Fruit fly (Drosophila melanogaster) whole organism, embryonic: ENCODE data around the gene CG7497.

Experiments used
- Ada2b ChIP-seq: fragments of 200-800 bp; sonication (Bioruptor generic); IDR thresholded peaks from 2 replicates; pipeline ENCODE4 v1.3.6; 2022; ENCODE audit warnings: missing biosample characterization, missing genetic modification characterization
- Antp ChIP-seq: fragments of 200-800 bp; sonication (Bioruptor generic); optimal IDR thresholded peaks from 3 replicates; lab custom pipeline; 2016; ENCODE audit warnings: missing biosample characterization, missing genetic modification characterization
- Atf6 ChIP-seq: fragments of 200-800 bp; sonication (Bioruptor generic); IDR thresholded peaks from 2 replicates; pipeline ENCODE4 v1.3.6; 2022; ENCODE audit warnings: missing biosample characterization, missing genetic modification characterization
- CG10321 ChIP-seq: fragments of 200-800 bp; sonication (Bioruptor generic); IDR thresholded peaks from 2 replicates; pipeline ENCODE4 v1.3.6; 2022; ENCODE audit warnings: missing biosample characterization, missing genetic modification characterization
- CG10366 ChIP-seq: fragments of 200-800 bp; sonication (Bioruptor generic); IDR thresholded peaks from 2 replicates; pipeline ENCODE4 v1.3.6; 2022; ENCODE audit warnings: missing biosample characterization, missing genetic modification characterization
- CG11398 ChIP-seq: fragments of 200-800 bp; sonication (Bioruptor generic); optimal IDR thresholded peaks from 2 replicates; lab custom pipeline; 2016; ENCODE audit warnings: missing biosample characterization, missing genetic modification characterization
- CG11456 ChIP-seq: fragments of 200-800 bp; sonication (Bioruptor generic); IDR thresholded peaks from 3 replicates; pipeline ENCODE4 v1.3.6; 2022; ENCODE audit warnings: missing biosample characterization, missing genetic modification characterization
- CG11695 ChIP-seq: fragments of 200-800 bp; sonication (Bioruptor generic); IDR thresholded peaks from 3 replicates; pipeline ENCODE4 v1.3.6; 2022; ENCODE audit warnings: missing biosample characterization, missing genetic modification characterization
- CG12659 ChIP-seq: fragments of 200-800 bp; sonication (Bioruptor generic); optimal IDR thresholded peaks from 3 replicates; lab custom pipeline; 2017; ENCODE audit warnings: mild to moderate bottlenecking, missing biosample characterization, missing genetic modification reagents, missing genetic modification characterization
- CG15073 ChIP-seq: fragments of 200-800 bp; sonication (Bioruptor generic); optimal IDR thresholded peaks from 2 replicates; lab custom pipeline; 2016; ENCODE audit warnings: missing biosample characterization, missing genetic modification characterization
- CG1529 ChIP-seq: fragments of 200-800 bp; sonication (Bioruptor generic); optimal IDR thresholded peaks from 3 replicates; lab custom pipeline; 2018; ENCODE audit warnings: missing biosample characterization, missing genetic modification characterization
- CG1647 ChIP-seq: fragments of 200-800 bp; sonication (Bioruptor generic); optimal IDR thresholded peaks from 3 replicates; lab custom pipeline; 2016; ENCODE audit warnings: missing biosample characterization, missing genetic modification characterization
- CG16779 ChIP-seq: fragments of 200-800 bp; sonication (Bioruptor generic); IDR thresholded peaks from 2 replicates; pipeline ENCODE4 v1.3.6; 2022; ENCODE audit warnings: missing biosample characterization, missing genetic modification characterization
- CG1792 ChIP-seq: fragments of 200-800 bp; sonication (Bioruptor generic); optimal IDR thresholded peaks from 2 replicates; lab custom pipeline; 2016; ENCODE audit warnings: missing biosample characterization, missing genetic modification characterization
- CG18262 ChIP-seq: fragments of 200-800 bp; optimal IDR thresholded peaks from 3 replicates; lab custom pipeline; 2019; ENCODE audit warnings: missing biosample characterization, mild to moderate bottlenecking, missing genetic modification characterization, moderate library complexity
- CG32532 ChIP-seq: fragments of 200-800 bp; sonication (Bioruptor generic); IDR thresholded peaks from 2 replicates; pipeline ENCODE4 v1.3.6; 2022; ENCODE audit warnings: missing biosample characterization, missing genetic modification characterization
- CG34422 ChIP-seq: fragments of 200-800 bp; sonication (Bioruptor generic); IDR thresholded peaks from 3 replicates; pipeline ENCODE4 v1.3.6; 2022; ENCODE audit warnings: missing biosample characterization, missing genetic modification characterization
- CG3726 ChIP-seq: fragments of 200-800 bp; sonication (Bioruptor generic); IDR thresholded peaks from 3 replicates; pipeline ENCODE4, ENCODE4 v1.3.6; 2022; ENCODE audit warnings: missing biosample characterization, missing genetic modification characterization
- CG7372 ChIP-seq: fragments of 200-800 bp; sonication (Bioruptor generic); IDR thresholded peaks from 2 replicates; pipeline ENCODE4 v1.3.6; 2022; ENCODE audit warnings: missing biosample characterization, missing genetic modification characterization
- CG8944 ChIP-seq: fragments of 200-800 bp; sonication (Bioruptor generic); optimal IDR thresholded peaks from 3 replicates; lab custom pipeline; 2016; ENCODE audit warnings: missing biosample characterization, missing genetic modification characterization
- CkIIα-i1 ChIP-seq: fragments of 200-800 bp; sonication (Bioruptor generic); IDR thresholded peaks from 2 replicates; pipeline ENCODE4 v1.3.6; 2022; ENCODE audit warnings: missing biosample characterization, missing genetic modification characterization
- E2f1 ChIP-seq: fragments of 200-800 bp; sonication (Bioruptor generic); IDR thresholded peaks from 2 replicates; pipeline ENCODE4 v1.3.6; 2022; ENCODE audit warnings: missing biosample characterization, missing genetic modification characterization
- E2f2 ChIP-seq: fragments of 200-800 bp; sonication (Bioruptor generic); IDR thresholded peaks from 2 replicates; pipeline ENCODE4 v1.3.6; 2022; ENCODE audit warnings: missing biosample characterization, missing genetic modification characterization
- HHEX ChIP-seq: fragments of 200-800 bp; sonication (Bioruptor generic); optimal IDR thresholded peaks from 3 replicates; lab custom pipeline; 2017; ENCODE audit warnings: missing biosample characterization, mild to moderate bottlenecking, missing genetic modification characterization, missing genetic modification reagents
- HmgZ ChIP-seq: fragments of 200-800 bp; sonication (Bioruptor generic); optimal IDR thresholded peaks from 2 replicates; lab custom pipeline; 2018; ENCODE audit warnings: missing biosample characterization, mild to moderate bottlenecking, missing genetic modification characterization
- MBD-R2 ChIP-seq: fragments of 200-800 bp; sonication (Bioruptor generic); IDR thresholded peaks from 2 replicates; pipeline ENCODE4 v1.3.6; 2022; ENCODE audit warnings: missing biosample characterization, missing genetic modification characterization
- MTF-1 ChIP-seq: fragments of 200-800 bp; sonication (Bioruptor generic); optimal IDR thresholded peaks from 2 replicates; lab custom pipeline; 2018; ENCODE audit warnings: missing biosample characterization, mild to moderate bottlenecking, missing genetic modification characterization, borderline replicate concordance
- Mes4 ChIP-seq: fragments of 200-800 bp; sonication (Bioruptor generic); optimal IDR thresholded peaks from 2 replicates; lab custom pipeline; 2016; ENCODE audit warnings: missing biosample characterization, missing genetic modification characterization
- NFAT ChIP-seq: fragments of 200-800 bp; sonication (Bioruptor generic); IDR thresholded peaks from 2 replicates; pipeline ENCODE4 v1.3.6; 2022; ENCODE audit warnings: missing biosample characterization, missing genetic modification characterization
- Pdp1 ChIP-seq, 2 experiments: fragments of 200-800 bp; sonication (Bioruptor generic); optimal IDR thresholded peaks; 3 replicates each; lab custom pipeline; 2016; ENCODE audit warnings: missing biosample characterization in 2 of 2, missing genetic modification characterization in 2 of 2, mild to moderate bottlenecking in 1 of 2, moderate library complexity in 1 of 2
- Rx ChIP-seq: fragments of 200-800 bp; sonication (Bioruptor generic); IDR thresholded peaks from 2 replicates; pipeline ENCODE4 v1.3.6; 2022; ENCODE audit warnings: missing biosample characterization, missing genetic modification characterization
- Spps ChIP-seq: fragments of 200-800 bp; sonication (Bioruptor generic); optimal IDR thresholded peaks from 2 replicates; lab custom pipeline; 2018; ENCODE audit warnings: missing biosample characterization, mild to moderate bottlenecking, missing genetic modification characterization
- Tbp ChIP-seq: fragments of >200 bp; optimal IDR thresholded peaks from 2 replicates; lab custom pipeline; 2018; ENCODE audit warnings: missing biosample characterization, missing genetic modification characterization
- br ChIP-seq: fragments of >200 bp; optimal IDR thresholded peaks from 2 replicates; lab custom pipeline; 2017
- btn ChIP-seq: fragments of 200-800 bp; sonication (Bioruptor generic); optimal IDR thresholded peaks from 2 replicates; lab custom pipeline; 2016; ENCODE audit warnings: missing biosample characterization, missing genetic modification characterization
- cad ChIP-seq: fragments of >200 bp; optimal IDR thresholded peaks from 2 replicates; lab custom pipeline; 2017; ENCODE audit warnings: missing biosample characterization, missing genetic modification characterization
- ems ChIP-seq: fragments of 200-800 bp; sonication (Bioruptor generic); optimal IDR thresholded peaks from 3 replicates; lab custom pipeline; 2016; ENCODE audit warnings: missing biosample characterization, missing genetic modification characterization
- eve ChIP-seq, 2 experiments: fragments of >200 bp; optimal IDR thresholded peaks; 2 replicates each; lab custom pipeline; 2017; ENCODE audit warnings: missing biosample characterization in 2 of 2, missing genetic modification characterization in 2 of 2
- ewg ChIP-seq: fragments of 200-800 bp; sonication (Bioruptor generic); optimal IDR thresholded peaks from 3 replicates; lab custom pipeline; 2017; ENCODE audit warnings: mild to moderate bottlenecking, missing biosample characterization, missing genetic modification reagents, missing genetic modification characterization
- gcm2 ChIP-seq: fragments of 200-800 bp; sonication (Bioruptor generic); optimal IDR thresholded peaks from 2 replicates; lab custom pipeline; 2016; ENCODE audit warnings: missing biosample characterization, missing genetic modification characterization
- gfzf ChIP-seq: fragments of 200-800 bp; sonication (Bioruptor generic); optimal IDR thresholded peaks from 2 replicates; lab custom pipeline; 2016; ENCODE audit warnings: missing biosample characterization, mild to moderate bottlenecking, missing genetic modification characterization, moderate library complexity
- kay ChIP-seq: fragments of 200-800 bp; sonication (Bioruptor generic); optimal IDR thresholded peaks from 2 replicates; lab custom pipeline; 2016; ENCODE audit warnings: missing biosample characterization, missing genetic modification characterization
- lab ChIP-seq: fragments of 200-800 bp; sonication (Bioruptor generic); optimal IDR thresholded peaks from 3 replicates; lab custom pipeline; 2017; ENCODE audit warnings: missing biosample characterization, missing genetic modification characterization, mild to moderate bottlenecking, moderate library complexity, missing genetic modification reagents
- mld ChIP-seq: fragments of 200-800 bp; sonication (Bioruptor generic); IDR thresholded peaks from 3 replicates; pipeline ENCODE4 v1.3.6; 2022; ENCODE audit warnings: missing biosample characterization, missing genetic modification characterization; ENCODE audit not compliant: partially characterized antibody
- oc ChIP-seq: fragments of 200-800 bp; sonication (Bioruptor generic); optimal IDR thresholded peaks from 2 replicates; lab custom pipeline; 2018; ENCODE audit warnings: missing biosample characterization, mild to moderate bottlenecking, missing genetic modification characterization, moderate library complexity
- ssp ChIP-seq: fragments of 200-800 bp; sonication (Bioruptor generic); IDR thresholded peaks from 2 replicates; pipeline ENCODE4 v1.3.6; 2022; ENCODE audit warnings: missing biosample characterization, missing genetic modification characterization
- tgo ChIP-seq: fragments of 200-800 bp; sonication (Bioruptor generic); IDR thresholded peaks from 3 replicates; pipeline ENCODE4 v1.3.6; 2022; ENCODE audit warnings: missing biosample characterization, missing genetic modification characterization
- trem ChIP-seq: fragments of 200-800 bp; optimal IDR thresholded peaks from 3 replicates; lab custom pipeline; 2019; ENCODE audit warnings: missing biosample characterization, mild to moderate bottlenecking, missing genetic modification characterization, moderate library complexity
- vfl ChIP-seq: fragments of 200-800 bp; sonication (Bioruptor generic); optimal IDR thresholded peaks from 2 replicates; lab custom pipeline; 2016; ENCODE audit warnings: missing biosample characterization, missing genetic modification characterization
- vvl ChIP-seq: fragments of 200-800 bp; sonication (Bioruptor generic); IDR thresholded peaks from 2 replicates; pipeline ENCODE4 v1.3.6; 2022; ENCODE audit warnings: missing biosample characterization, missing genetic modification characterization

The CG7497 gene

dm6 chr3L:17653701-17654667 lies 20.7 kb downstream of the CG7497 start, which contains the start of the genes Krn, Ndfip and CG7484 (continued):
- peak; percentile 84 for TF ChIP-seq E2f1 (GFP tag; lab: Robert Waterston, UW)
- TF ChIP-seq Tbp (GFP tag; lab: Kevin White, UChicago) = no peak
- TF ChIP-seq CG11695 = peak; percentile 82; the same call in 2 of the 3 replicates
- TF ChIP-seq CG11398 = peak; percentile 1
- TF ChIP-seq CG10321 (GFP tag; lab: Robert Waterston, UW) = no peak
- peak; percentile 85 for TF ChIP-seq Ada2b (GFP tag; lab: Robert Waterston, UW)
- TF ChIP-seq oc = peak; percentile 74
- peak; percentile 78 for TF ChIP-seq HHEX (GFP tag; lab: Kevin White, UChicago)
- TF ChIP-seq CG15073 (GFP tag; lab: Kevin White, UChicago) = no peak
- peak; percentile 89 for TF ChIP-seq HmgZ
- TF ChIP-seq Pdp1 (GFP tag; optimal IDR thresholded peaks at IDR 0.05; lab: Kevin White, UChicago) = peak; percentile 74 to 83
- peak; percentile 54 for TF ChIP-seq CG1529 (GFP tag; lab: Kevin White, UChicago)
- TF ChIP-seq CG7372 (GFP tag; lab: Robert Waterston, UW) = peak; percentile 87
- no peak for TF ChIP-seq CG1792 (GFP tag; lab: Kevin White, UChicago)
- no peak for TF ChIP-seq cad
- peak; percentile 92 for TF ChIP-seq trem (tag; lab: Kevin White, UChicago)
- peak; percentile 86 for TF ChIP-seq vvl
- no peak for TF ChIP-seq br (lab: Kevin White, UChicago)
- TF ChIP-seq gfzf = no peak
- peak; percentile 48 for TF ChIP-seq gcm2 (GFP tag; lab: Kevin White, UChicago)
- peak; percentile 84 for TF ChIP-seq ssp
- peak; percentile 85 for TF ChIP-seq tgo (GFP tag; lab: Robert Waterston, UW)
- peak; percentile 76 for TF ChIP-seq CG8944 (GFP tag; lab: Kevin White, UChicago)
- TF ChIP-seq CG10366 (GFP tag; lab: Robert Waterston, UW) = peak; percentile 80
- peak; percentile 62 for TF ChIP-seq E2f2 (GFP tag; lab: Robert Waterston, UW)
- peak; percentile 96 for TF ChIP-seq CG12659 (GFP tag; lab: Kevin White, UChicago)
- peak; percentile 86 for TF ChIP-seq CG34422 (GFP tag; lab: Robert Waterston, UW)
- TF ChIP-seq eve (GFP tag; optimal IDR thresholded peaks at IDR 0.05; lab: Kevin White, UChicago) = peak in 1 of 2 experiments; percentile 39
- TF ChIP-seq lab (GFP tag; lab: Kevin White, UChicago) = peak; percentile 92
- peak; percentile 84 for TF ChIP-seq CG11456 (GFP tag; lab: Robert Waterston, UW)
- TF ChIP-seq ems (GFP tag; lab: Kevin White, UChicago) = peak; percentile 79
- TF ChIP-seq btn (GFP tag; lab: Kevin White, UChicago) = no peak
- peak; percentile 71 for TF ChIP-seq MBD-R2 (GFP tag; lab: Robert Waterston, UW)
- 0 out of 3 replicates have a peak, but pooled peaks have one; percentile 63 for TF ChIP-seq CG3726 (GFP tag; lab: Robert Waterston, UW)
- peak; percentile 25 for TF ChIP-seq MTF-1 (GFP tag; lab: Kevin White, UChicago)
- peak; percentile 72 for TF ChIP-seq kay (GFP tag; lab: Kevin White, UChicago)
- no peak for TF ChIP-seq CG16779 (GFP tag; lab: Robert Waterston, UW)
- TF ChIP-seq Atf6 (GFP tag; lab: Robert Waterston, UW) = peak; percentile 81
- peak; percentile 76 for TF ChIP-seq ewg
- peak; percentile 73 for TF ChIP-seq Rx
- peak; percentile 61 for TF ChIP-seq Spps
- TF ChIP-seq mld (GFP tag; lab: Robert Waterston, UW) = peak; percentile 82
- TF ChIP-seq Mes4 (GFP tag; lab: Kevin White, UChicago) = peak; percentile 48
- peak; percentile 64 for TF ChIP-seq CG1647 (GFP tag; lab: Kevin White, UChicago)
- no peak for TF ChIP-seq CkIIα-i1 (GFP tag; lab: Robert Waterston, UW)
- TF ChIP-seq Antp = peak; percentile 77
- peak; percentile 90 for TF ChIP-seq CG32532 (GFP tag; lab: Robert Waterston, UW)
- TF ChIP-seq vfl (GFP tag; lab: Kevin White, UChicago) = peak; percentile 89
- TF ChIP-seq NFAT = peak; percentile 84
- peak; percentile 89 for TF ChIP-seq CG18262
